Worm (Caenorhabditis elegans): ENCODE measurements around the gene fis-1.

DNA sequence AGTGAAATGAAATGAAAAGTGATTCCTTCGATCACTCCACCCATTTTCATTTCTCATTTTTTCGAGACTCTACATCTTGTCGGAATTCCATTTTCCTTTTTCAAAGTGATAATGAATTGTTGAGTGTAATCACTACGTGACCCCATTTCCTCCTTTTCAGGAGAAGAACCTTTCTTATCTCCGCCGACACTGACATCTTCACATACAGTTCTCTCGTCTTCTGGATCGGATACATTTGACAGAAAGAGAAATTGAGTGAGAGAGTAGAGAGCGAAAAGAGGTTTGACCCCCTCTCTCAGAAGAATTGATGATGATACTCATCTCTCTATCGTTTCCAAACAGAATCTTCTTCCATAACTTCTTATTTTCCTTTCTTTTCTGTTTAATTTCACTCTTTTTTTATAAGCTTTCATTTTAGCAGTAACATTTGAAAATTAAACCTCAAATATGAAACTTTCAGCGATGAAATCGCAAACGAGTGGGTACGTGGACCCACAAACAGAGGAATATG, 41.1 kb upstream of the fis-1 start, which contains the start of gene dpy-2:
- no peak for TF ChIP-seq nhr-237 (tag; optimal IDR thresholded peaks at IDR 0.05)
- TF ChIP-seq hlh-11 (tag; optimal IDR thresholded peaks at IDR 0.05): no peak
- no peak for TF ChIP-seq ZK546.5 (tag; optimal IDR thresholded peaks at IDR 0.05)
- TF ChIP-seq unc-39 (tag; optimal IDR thresholded peaks at IDR 0.05): no peak
- TF ChIP-seq pha-4 (GFP tag; IDR thresholded peaks at IDR 0.05): no peak
- no peak for TF ChIP-seq pha-4 (tag; optimal IDR thresholded peaks at IDR 0.05)
- no peak for TF ChIP-seq lin-39 (tag; optimal IDR thresholded peaks at IDR 0.05)

Measured in whole organism, L4 larva.